Worm (Caenorhabditis elegans): ENCODE measurements around the gene C01G6.3.

DNA sequence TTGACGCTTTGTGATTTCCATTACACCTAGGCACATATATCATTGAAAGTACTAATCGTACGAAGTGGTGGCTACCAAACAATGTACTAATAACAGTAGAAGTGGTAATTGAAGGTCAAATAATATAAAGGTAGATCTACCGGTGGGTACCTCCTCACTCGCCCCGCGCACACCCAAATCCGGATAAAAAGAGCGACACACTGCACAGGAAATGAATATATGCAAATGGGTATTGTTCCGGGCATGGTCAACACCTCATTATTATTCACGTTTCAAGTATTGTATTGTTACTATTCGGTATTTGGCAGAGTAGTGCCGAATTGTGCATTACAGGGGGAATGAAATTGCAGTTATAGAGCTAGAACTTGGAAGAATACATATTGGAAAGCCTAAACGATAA lies 3.4 kb upstream of the C01G6.3 start:
- no peak for TF ChIP-seq nhr-237 (tag; optimal IDR thresholded peaks at IDR 0.05)
- TF ChIP-seq R02D3.7 (tag; optimal IDR thresholded peaks at IDR 0.05), result no peak
- no peak for TF ChIP-seq lin-1 (GFP tag; IDR thresholded peaks at IDR 0.05)
- no peak for TF ChIP-seq ceh-28 (tag; optimal IDR thresholded peaks at IDR 0.05)
- TF ChIP-seq fos-1 (tag; optimal IDR thresholded peaks at IDR 0.05), result no peak
- no peak for TF ChIP-seq nhr-77 (tag; optimal IDR thresholded peaks at IDR 0.05)
- TF ChIP-seq ama-1 (optimal IDR thresholded peaks at IDR 0.05), result no peak
- TF ChIP-seq ces-1 (GFP tag; optimal IDR thresholded peaks at IDR 0.05), result no peak
- no peak for TF ChIP-seq ceh-82 (tag; optimal IDR thresholded peaks at IDR 0.05)
- no peak for TF ChIP-seq ceh-62 (tag; optimal IDR thresholded peaks at IDR 0.05)
- no peak for TF ChIP-seq ztf-11 (tag; optimal IDR thresholded peaks at IDR 0.05)
- TF ChIP-seq daf-16 (GFP tag; optimal IDR thresholded peaks at IDR 0.05), result no peak
- no peak for TF ChIP-seq daf-16 (tag; optimal IDR thresholded peaks at IDR 0.05)
- no peak for TF ChIP-seq tra-1 (GFP tag; IDR thresholded peaks at IDR 0.05)
